Fruit fly (Drosophila melanogaster) whole organism, adult: Measurements from ENCODE around the gene Phae2.

Experiments used
- CG12768 ChIP-seq: fragments of 200-800 bp; sonication (Bioruptor generic); optimal IDR thresholded peaks from 2 replicates; lab custom pipeline; 2017; ENCODE audit warnings: missing biosample characterization, missing genetic modification characterization, mild to moderate bottlenecking, moderate library complexity, missing genetic modification reagents
- Crg-1 ChIP-seq: fragments of 200-800 bp; sonication (Bioruptor generic); optimal IDR thresholded peaks from 2 replicates; lab custom pipeline; 2016; ENCODE audit warnings: missing biosample characterization, missing genetic modification characterization
- bab1 ChIP-seq: fragments of 200-800 bp; sonication (Bioruptor generic); optimal IDR thresholded peaks from 3 replicates; lab custom pipeline; 2019; ENCODE audit warnings: missing biosample characterization, mild to moderate bottlenecking, missing genetic modification characterization, moderate library complexity
- cnc ChIP-seq, 2 experiments: fragments of >200 bp; optimal IDR thresholded peaks; 2 replicates each; lab custom pipeline; 2017
- kay ChIP-seq: fragments of 200-800 bp; sonication (Bioruptor generic); peaks from one replicate; lab custom pipeline; 2016; ENCODE audit warnings: missing biosample characterization, missing genetic modification characterization, borderline replicate concordance

dm6 chr2L:12085010-12085409 is 25.9 kb upstream of the Phae2 start:
- TF ChIP-seq bab1 (GFP tag; lab: Kevin White, UChicago) (no peak), CG12768 (GFP tag; lab: Kevin White, UChicago) (no peak), Crg-1 (GFP tag; lab: Kevin White, UChicago) (no peak), cnc (optimal IDR thresholded peaks at IDR 0.05; lab: Kevin White, UChicago) (no peak), kay (no peak)
